Worm (Caenorhabditis elegans): ENCODE data around the gene C29F5.1.

The C29F5.1 gene

ce11 chrII:6348360-6348759 is 45.0 kb downstream of the C29F5.1 start (continued):
- peak; percentile 80 for TF ChIP-seq hmg-1.2 (GFP tag; IDR thresholded peaks at IDR 0.05)
- peak; percentile 75; the same call in 1 of the 2 replicates for TF ChIP-seq let-526 (GFP tag; IDR thresholded peaks at IDR 0.05)
- peak; percentile 78 for TF ChIP-seq Y53G8AR.9 (GFP tag; conservative IDR thresholded peaks at IDR 0.05)
- TF ChIP-seq lir-1 (GFP tag; conservative IDR thresholded peaks at IDR 0.05), result peak; percentile 69; the same call in 1 of the 2 replicates
- TF ChIP-seq F33H1.4 (GFP tag; IDR thresholded peaks at IDR 0.05), result no peak
- TF ChIP-seq ets-4 (GFP tag; optimal IDR thresholded peaks at IDR 0.05), result peak; percentile 48
- peak; percentile 80 for TF ChIP-seq C06A6.2 (GFP tag; conservative IDR thresholded peaks at IDR 0.05)
- TF ChIP-seq madf-10 (tag; optimal IDR thresholded peaks at IDR 0.05), result peak; percentile 82
- peak; percentile 72 for TF ChIP-seq lin-54 (GFP tag; optimal IDR thresholded peaks at IDR 0.05)
- TF ChIP-seq F10E7.11 (tag; optimal IDR thresholded peaks at IDR 0.05), result no peak
- no peak for TF ChIP-seq cebp-2 (GFP tag; IDR thresholded peaks at IDR 0.05)
- TF ChIP-seq K12H6.12 (tag; optimal IDR thresholded peaks at IDR 0.05), result peak; percentile 75
- TF ChIP-seq pbrm-1 (GFP tag; IDR thresholded peaks at IDR 0.05), result peak; percentile 72
- TF ChIP-seq snpc-1.1 (tag; optimal IDR thresholded peaks at IDR 0.05; ENCODE audit: insufficient read depth), result peak; percentile 16
- TF ChIP-seq ceh-91 (GFP tag; IDR thresholded peaks at IDR 0.05), result peak; percentile 13; the same call in 1 of the 2 replicates
- TF ChIP-seq hmg-20 (GFP tag; IDR thresholded peaks at IDR 0.05), result no peak
- peak; percentile 74 for TF ChIP-seq Y67H2A.10 (GFP tag; conservative IDR thresholded peaks at IDR 0.05)
- TF ChIP-seq madf-3 (GFP tag; IDR thresholded peaks at IDR 0.05), result 0 out of 2 replicates have a peak, but pooled peaks have one; percentile 67
- peak; percentile 52 for TF ChIP-seq repo-1 (tag; optimal IDR thresholded peaks at IDR 0.05)
- peak; percentile 83 for TF ChIP-seq ZK185.1 (tag; optimal IDR thresholded peaks at IDR 0.05; ENCODE audit: poor library complexity, severe bottlenecking)
- TF ChIP-seq somi-1 (GFP tag; optimal IDR thresholded peaks at IDR 0.05), result peak; percentile 64

- TF ChIP-seq pbrm-1 (GFP tag; IDR thresholded peaks at IDR 0.05) (no peak), tlf-1 (GFP tag; optimal IDR thresholded peaks at IDR 0.05) (no peak), Y79H2A.3 (GFP tag; conservative IDR thresholded peaks at IDR 0.05) (no peak), sptf-2 (GFP tag; optimal IDR thresholded peaks at IDR 0.05) (no peak), unc-62 (GFP tag; optimal IDR thresholded peaks at IDR 0.05) (no peak), Y95B8A.8 (GFP tag; IDR thresholded peaks at IDR 0.05) (no peak), hrde-1 (tag; optimal IDR thresholded peaks at IDR 0.05; ENCODE audit: borderline replicate concordance) (no peak), madf-6 (GFP tag; IDR thresholded peaks at IDR 0.05) (no peak), egl-44 (GFP tag; IDR thresholded peaks at IDR 0.05) (no peak), him-1 (tag; optimal IDR thresholded peaks at IDR 0.05) (no peak), dpl-1 (GFP tag; optimal IDR thresholded peaks at IDR 0.05) (no peak), nhr-80 (tag; optimal IDR thresholded peaks at IDR 0.05) (no peak), ZK185.1 (tag; optimal IDR thresholded peaks at IDR 0.05; ENCODE audit: poor library complexity, severe bottlenecking) (no peak), F57A8.1 (GFP tag; optimal IDR thresholded peaks at IDR 0.05) (no peak), ztf-26 (tag; optimal IDR thresholded peaks at IDR 0.05) (no peak), unc-130 (GFP tag; optimal IDR thresholded peaks at IDR 0.05) (no peak), efl-1 (GFP tag; optimal IDR thresholded peaks at IDR 0.05) (no peak), F33H1.4 (GFP tag; IDR thresholded peaks at IDR 0.05) (no peak)
These were observed 46.6 kb downstream of the C29F5.1 start for ce11 chrII:6349968-6350367.

- no peak for TF ChIP-seq attf-6 (GFP tag; IDR thresholded peaks at IDR 0.05)
These were observed 48.6 kb downstream of the C29F5.1 start, which contains the start of gene C32D5.10 for ce11 chrII:6351887-6352286. TSS of gene C32D5.10 (minus strand) at chrII:6351987.

Data from whole organism, young adult.